Worm (Caenorhabditis elegans) whole organism, young adult: ENCODE data around the gene dhrr-1.

Experiments used
- B0019.2 ChIP-seq: fragments of 200-800 bp; sonication (Bioruptor generic); conservative IDR thresholded peaks from 2 replicates; pipeline ENCODE4 v1.3.6; 2022; ENCODE audit warnings: missing genetic modification reagents, missing genetic modification characterization, missing compliant biosample characterization
- B0261.1 ChIP-seq: sonication (generic microtip); optimal IDR thresholded peaks from 2 replicates; lab custom pipeline; 2016; ENCODE audit warnings: mild to moderate bottlenecking, missing genetic modification characterization, moderate library complexity, missing compliant biosample characterization
- B0336.3 ChIP-seq: fragments of 200-800 bp; sonication (Bioruptor generic); IDR thresholded peaks from 2 replicates; pipeline ENCODE4 v1.3.6; 2022; ENCODE audit warnings: missing genetic modification characterization, missing compliant biosample characterization
- D2030.7 ChIP-seq: fragments of 200-800 bp; sonication (Bioruptor generic); IDR thresholded peaks from 2 replicates; pipeline ENCODE4 v1.3.6; 2022; ENCODE audit warnings: missing genetic modification reagents, missing genetic modification characterization, missing compliant biosample characterization
- F39B2.1 ChIP-seq: fragments of 200-800 bp; sonication (Bioruptor generic); IDR thresholded peaks from 2 replicates; pipeline ENCODE4 v1.3.6; 2022; ENCODE audit warnings: missing genetic modification reagents, missing genetic modification characterization, missing compliant biosample characterization
- F55B11.4 ChIP-seq: sonication (generic microtip); optimal IDR thresholded peaks from 2 replicates; lab custom pipeline; 2016; ENCODE audit warnings: missing compliant biosample characterization, missing genetic modification characterization, borderline replicate concordance; ENCODE audit not compliant: insufficient read depth
- F57A8.1 ChIP-seq: fragments of 200-800 bp; sonication (Bioruptor generic); optimal IDR thresholded peaks from 2 replicates; lab custom pipeline; 2018; ENCODE audit warnings: mild to moderate bottlenecking, missing genetic modification characterization, moderate library complexity, missing compliant biosample characterization
- K11D2.4 ChIP-seq: fragments of 200-800 bp; sonication (Bioruptor generic); IDR thresholded peaks from 2 replicates; pipeline ENCODE4 v1.3.6; 2022; ENCODE audit warnings: missing genetic modification reagents, missing genetic modification characterization, missing compliant biosample characterization
- K12H6.12 ChIP-seq: fragments of 200-800 bp; sonication (Bioruptor generic); optimal IDR thresholded peaks from 2 replicates; lab custom pipeline; 2018; ENCODE audit warnings: mild to moderate bottlenecking, missing genetic modification characterization, missing compliant biosample characterization
- T07F8.4 ChIP-seq: sonication (generic microtip); optimal IDR thresholded peaks from 2 replicates; lab custom pipeline; 2016; ENCODE audit warnings: mild to moderate bottlenecking, missing genetic modification characterization, moderate library complexity, missing compliant biosample characterization
- Y53G8AR.9 ChIP-seq: fragments of 200-800 bp; sonication (Bioruptor generic); conservative IDR thresholded peaks from 2 replicates; pipeline ENCODE4 v1.3.6; 2022; ENCODE audit warnings: missing genetic modification reagents, missing genetic modification characterization, missing compliant biosample characterization
- Y56A3A.18 ChIP-seq: fragments of 200-800 bp; sonication (Bioruptor generic); IDR thresholded peaks from 2 replicates; pipeline ENCODE4 v1.3.6; 2022; ENCODE audit warnings: missing genetic modification reagents, missing genetic modification characterization, missing compliant biosample characterization
- Y95B8A.8 ChIP-seq: fragments of 200-800 bp; sonication (Bioruptor generic); IDR thresholded peaks from 2 replicates; pipeline ENCODE4 v1.3.6; 2022; ENCODE audit warnings: missing genetic modification reagents, missing genetic modification characterization, missing compliant biosample characterization
- ZK185.1 ChIP-seq: sonication (generic microtip); optimal IDR thresholded peaks from 2 replicates; lab custom pipeline; 2016; ENCODE audit warnings: mild to moderate bottlenecking, missing genetic modification characterization, missing compliant biosample characterization; ENCODE audit not compliant: poor library complexity, severe bottlenecking
- ama-1 ChIP-seq, 3 experiments: fragments of 150-350 bp in 1 of 3; sonication (generic microtip) in 2 of 3; optimal IDR thresholded peaks; 2 replicates each; lab custom pipeline; 2014 to 2018; ENCODE audit warnings: missing biosample characterization in 2 of 3, missing genetic modification characterization in 2 of 3, missing genetic modification reagents in 2 of 3
- atf-7 ChIP-seq: sonication (generic microtip); optimal IDR thresholded peaks from 2 replicates; lab custom pipeline; 2017; ENCODE audit warnings: mild to moderate bottlenecking, missing genetic modification characterization, missing compliant biosample characterization
- athp-1 ChIP-seq: sonication (generic microtip); optimal IDR thresholded peaks from 2 replicates; lab custom pipeline; 2017; ENCODE audit warnings: mild to moderate bottlenecking, missing genetic modification characterization, missing compliant biosample characterization
- attf-5 ChIP-seq: fragments of 200-800 bp; sonication (Bioruptor generic); optimal IDR thresholded peaks from 2 replicates; lab custom pipeline; 2018; ENCODE audit warnings: mild to moderate bottlenecking, missing genetic modification characterization, missing compliant biosample characterization
- bed-1 ChIP-seq: fragments of 200-800 bp; sonication (Bioruptor generic); IDR thresholded peaks from 2 replicates; pipeline ENCODE4 v1.3.6; 2022; ENCODE audit warnings: missing genetic modification reagents, missing genetic modification characterization, missing compliant biosample characterization
- bed-2 ChIP-seq: fragments of 200-800 bp; sonication (Bioruptor generic); IDR thresholded peaks from 2 replicates; pipeline ENCODE4 v1.3.6; 2022; ENCODE audit warnings: missing genetic modification reagents, missing genetic modification characterization, missing compliant biosample characterization
- ccch-3 ChIP-seq: fragments of 200-800 bp; sonication (Bioruptor generic); optimal IDR thresholded peaks from 2 replicates; lab custom pipeline; 2018; ENCODE audit warnings: mild to moderate bottlenecking, missing genetic modification characterization, missing compliant biosample characterization
- cebp-1 ChIP-seq, 2 experiments: fragments of 200-800 bp in 1 of 2; sonication (Bioruptor generic) in 1 of 2; sonication (generic microtip) in 1 of 2; IDR thresholded peaks in 1 of 2; optimal IDR thresholded peaks in 1 of 2; 2 replicates each; pipeline versions ENCODE4 v1.3.6 to Lab custom; 2017 to 2022; ENCODE audit warnings: missing compliant biosample characterization in 2 of 2, missing genetic modification characterization in 2 of 2, mild to moderate bottlenecking in 1 of 2, missing genetic modification reagents in 1 of 2, moderate library complexity in 1 of 2
- ceh-100 ChIP-seq: fragments of 200-800 bp; sonication (Bioruptor generic); IDR thresholded peaks from 2 replicates; pipeline ENCODE4 v1.3.6; 2022; ENCODE audit warnings: missing genetic modification reagents, missing genetic modification characterization, missing compliant biosample characterization
- chd-7 ChIP-seq: sonication (generic microtip); optimal IDR thresholded peaks from 2 replicates; lab custom pipeline; 2016; ENCODE audit warnings: mild to moderate bottlenecking, missing genetic modification characterization, moderate library complexity, missing compliant biosample characterization
- egrh-3 ChIP-seq: fragments of 200-800 bp; sonication (Bioruptor generic); IDR thresholded peaks from 2 replicates; pipeline ENCODE4 v1.3.6; 2022; ENCODE audit warnings: missing genetic modification reagents, missing genetic modification characterization, missing compliant biosample characterization
- hmg-1.2 ChIP-seq: fragments of 200-800 bp; sonication (Bioruptor generic); IDR thresholded peaks from 2 replicates; pipeline ENCODE4 v1.3.6; 2022; ENCODE audit warnings: missing genetic modification reagents, missing genetic modification characterization, missing compliant biosample characterization
- let-607 ChIP-seq, 2 experiments: fragments of 200-800 bp in 1 of 2; sonication (Bioruptor generic) in 1 of 2; sonication (generic microtip) in 1 of 2; optimal IDR thresholded peaks; 2 replicates each; lab custom pipeline; 2016 to 2018; ENCODE audit warnings: mild to moderate bottlenecking in 2 of 2, missing compliant biosample characterization in 2 of 2, missing genetic modification characterization in 2 of 2, moderate library complexity in 2 of 2, missing genotype in 1 of 2
- lin-26 ChIP-seq: fragments of 200-800 bp; sonication (Bioruptor generic); IDR thresholded peaks from 2 replicates; pipeline ENCODE4 v1.3.6; 2022; ENCODE audit warnings: missing genetic modification reagents, missing genetic modification characterization, missing compliant biosample characterization
- lin-35 ChIP-seq, 3 experiments: fragments of 150-350 bp in 2 of 3; sonication (generic microtip) in 1 of 3; optimal IDR thresholded peaks; 2 replicates each; lab custom pipeline; 2014 to 2018; ENCODE audit warnings: missing biosample characterization in 3 of 3, missing genetic modification characterization in 3 of 3, missing genetic modification reagents in 3 of 3
- lin-40 ChIP-seq: sonication (generic microtip); optimal IDR thresholded peaks from 2 replicates; lab custom pipeline; 2016; ENCODE audit warnings: missing genetic modification characterization, mild to moderate bottlenecking, missing compliant biosample characterization, missing genotype, missing genetic modification reagents
- lin-54 ChIP-seq: fragments of 200-800 bp; sonication (Bioruptor generic); optimal IDR thresholded peaks from 2 replicates; lab custom pipeline; 2018; ENCODE audit warnings: mild to moderate bottlenecking, missing genetic modification characterization, missing compliant biosample characterization
- lir-1 ChIP-seq: fragments of 200-800 bp; sonication (Bioruptor generic); conservative IDR thresholded peaks from 2 replicates; pipeline ENCODE4 v1.3.6; 2022; ENCODE audit warnings: missing genetic modification reagents, missing genetic modification characterization, missing compliant biosample characterization
- madf-6 ChIP-seq: fragments of 200-800 bp; sonication (Bioruptor generic); IDR thresholded peaks from 2 replicates; pipeline ENCODE4 v1.3.6; 2022; ENCODE audit warnings: missing genetic modification reagents, missing genetic modification characterization, missing compliant biosample characterization
- nfyb-1 ChIP-seq: fragments of 200-800 bp; sonication (Bioruptor generic); IDR thresholded peaks from 2 replicates; pipeline ENCODE4 v1.3.6; 2022; ENCODE audit warnings: missing genetic modification reagents, missing genetic modification characterization, missing compliant biosample characterization
- pbrm-1 ChIP-seq: fragments of 200-800 bp; sonication (Bioruptor generic); IDR thresholded peaks from 2 replicates; pipeline ENCODE4 v1.3.6; 2022; ENCODE audit warnings: missing genetic modification reagents, missing genetic modification characterization, missing compliant biosample characterization
- pha-4 ChIP-seq: fragments of 150-350 bp; sonication (generic microtip); optimal IDR thresholded peaks from 2 replicates; lab custom pipeline; 2014; ENCODE audit warnings: missing biosample characterization, missing genetic modification reagents, missing genetic modification characterization
- snpc-1.3 ChIP-seq: sonication (generic microtip); optimal IDR thresholded peaks from 2 replicates; lab custom pipeline; 2017; ENCODE audit warnings: missing genetic modification characterization, mild to moderate bottlenecking, missing compliant biosample characterization, antibody characterized with exemption, moderate library complexity, missing genotype, missing genetic modification reagents; ENCODE audit not compliant: insufficient read depth
- zfh-2 ChIP-seq: fragments of 200-800 bp; sonication (Bioruptor generic); conservative IDR thresholded peaks from 2 replicates; pipeline ENCODE4 v1.3.6; 2022; ENCODE audit warnings: missing genetic modification reagents, missing genetic modification characterization, missing compliant biosample characterization
- ztf-18 ChIP-seq: sonication (generic microtip); optimal IDR thresholded peaks from 2 replicates; lab custom pipeline; 2016; ENCODE audit warnings: missing genotype, mild to moderate bottlenecking, missing genetic modification characterization, missing compliant biosample characterization

Gene dhrr-1

DNA sequence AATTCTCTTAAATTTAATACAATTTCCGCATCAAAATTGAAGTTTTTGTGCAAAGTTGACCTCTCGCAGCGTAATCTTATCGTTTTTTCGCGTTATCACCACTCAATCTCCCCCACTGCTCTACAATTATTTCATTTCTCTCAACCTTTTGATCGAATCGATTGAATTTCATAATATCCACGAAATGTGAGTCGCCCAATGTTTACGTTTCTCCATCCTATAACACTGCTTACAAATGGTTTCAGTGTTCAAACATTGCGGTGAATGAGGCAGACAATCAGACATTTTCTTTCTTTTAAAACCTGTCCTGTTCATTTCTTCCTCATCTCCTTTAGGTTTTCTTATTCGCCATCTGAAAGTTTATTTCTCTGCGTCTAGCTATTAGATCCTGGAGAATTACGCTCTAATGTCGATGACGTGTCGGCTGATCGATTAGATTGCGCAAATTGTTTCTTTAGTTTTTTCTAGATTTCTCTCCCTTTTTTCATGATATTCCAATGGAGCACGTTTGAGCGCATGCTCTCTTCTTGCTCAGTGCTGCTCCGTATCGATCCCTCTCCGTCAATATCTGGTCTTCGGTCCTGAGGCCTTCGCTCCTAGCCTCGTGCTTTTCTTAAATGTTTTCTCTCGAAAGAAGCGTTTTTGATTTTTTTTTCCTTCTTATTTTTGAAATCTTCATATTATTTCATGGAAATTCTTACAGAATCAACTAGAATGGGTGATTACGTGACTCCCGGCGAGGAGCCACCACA is 39.4 kb upstream of the dhrr-1 start, which contains the start of gene unc-32:
Gene unc-32, plus strand, starts transcription at position 702 of the 752 bp plus-strand sequence.
- TF ChIP-seq Y95B8A.8 (GFP tag; lab: Robert Waterston, UW) = no peak
- peak in 1 of 3 experiments; percentile 53 for TF ChIP-seq lin-35 (GFP tag; optimal IDR thresholded peaks at IDR 0.05; lab: Kevin White, UChicago)
- 0 out of 2 replicates have a peak, but pooled peaks have one; percentile 5 for TF ChIP-seq hmg-1.2 (GFP tag; lab: Robert Waterston, UW)
- TF ChIP-seq F39B2.1 (GFP tag; lab: Robert Waterston, UW) = no peak
- TF ChIP-seq madf-6 = 0 out of 2 replicates have a peak, but pooled peaks have one; percentile 8
- TF ChIP-seq cebp-1 (GFP tag; IDR thresholded peaks at IDR 0.05; lab: Robert Waterston, UW) = peak; percentile 68
- peak; percentile 84 for TF ChIP-seq cebp-1 (tag; optimal IDR thresholded peaks at IDR 0.05; lab: Kevin White, UChicago)
- TF ChIP-seq F55B11.4 (tag; lab: Kevin White, UChicago) = no peak
- peak in 1 of 2 experiments; percentile 29 for TF ChIP-seq let-607 (tag; optimal IDR thresholded peaks at IDR 0.05; lab: Kevin White, UChicago)
- no peak for TF ChIP-seq egrh-3 (GFP tag; lab: Robert Waterston, UW)
- TF ChIP-seq pha-4 = peak; percentile 37
- peak; percentile 21 for TF ChIP-seq chd-7 (tag; lab: Kevin White, UChicago)
- peak; percentile 24 for TF ChIP-seq K12H6.12
- peak; percentile 22 for TF ChIP-seq attf-5
- TF ChIP-seq pbrm-1 (GFP tag; lab: Robert Waterston, UW) = peak; percentile 47; the same call in 1 of the 2 replicates
- peak; percentile 22 for TF ChIP-seq athp-1 (tag; lab: Kevin White, UChicago)
- peak; percentile 59 for TF ChIP-seq zfh-2 (GFP tag; lab: Robert Waterston, UW)
- TF ChIP-seq B0019.2 = no peak
- TF ChIP-seq lin-40 (tag; lab: Kevin White, UChicago) = peak; percentile 18
- no peak for TF ChIP-seq ama-1 (optimal IDR thresholded peaks at IDR 0.05; lab: Kevin White, UChicago)
- peak in 1 of 2 experiments; percentile 17 for TF ChIP-seq ama-1 (GFP tag; optimal IDR thresholded peaks at IDR 0.05; lab: Kevin White, UChicago)

- TF ChIP-seq ceh-100 (no peak), K11D2.4 (GFP tag; lab: Robert Waterston, UW) (no peak), B0261.1 (tag; lab: Kevin White, UChicago) (no peak), lin-26 (GFP tag; lab: Robert Waterston, UW) (no peak), F57A8.1 (no peak), D2030.7 (GFP tag; lab: Robert Waterston, UW) (no peak), B0336.3 (GFP tag; lab: Robert Waterston, UW) (no peak), bed-2 (GFP tag; lab: Robert Waterston, UW) (no peak), ZK185.1 (tag; lab: Kevin White, UChicago) (no peak), lir-1 (GFP tag; lab: Robert Waterston, UW) (no peak), B0019.2 (no peak), snpc-1.3 (no peak)
Measured at ce11 chrIII:8910139-8910538, 34.3 kb upstream of the dhrr-1 start.

- TF ChIP-seq ccch-3 (GFP tag; lab: Kevin White, UChicago) (no peak), Y56A3A.18 (no peak), nfyb-1 (GFP tag; lab: Robert Waterston, UW) (peak; percentile 51; the same call in 1 of the 2 replicates), athp-1 (tag; lab: Kevin White, UChicago) (no peak), B0019.2 (no peak), ztf-18 (tag; lab: Kevin White, UChicago) (no peak), lin-54 (GFP tag; lab: Kevin White, UChicago) (no peak), Y53G8AR.9 (0 out of 2 replicates have a peak, but pooled peaks have one; percentile 45), atf-7 (tag; lab: Kevin White, UChicago) (peak; percentile 2), T07F8.4 (no peak), bed-1 (no peak)
Measured at ce11 chrIII:8911598-8912194, 32.8 kb upstream of the dhrr-1 start, which contains the start of gene tpk-1. Gene tpk-1, plus strand, starts transcription at chrIII:8912144.
